Fruit fly (Drosophila melanogaster) whole organism, embryonic: ENCODE results near the gene Caf1-55.
A peak's percentile ranks its signal among the peaks of the same experiment; 100 is the strongest.

Experiments used
- Asciz ChIP-seq: fragments of 200-800 bp; sonication (Bioruptor generic); optimal IDR thresholded peaks from 2 replicates; lab custom pipeline; 2017; ENCODE audit warnings: missing biosample characterization, mild to moderate bottlenecking, missing genetic modification characterization, missing genetic modification reagents
- B-H2 ChIP-seq: fragments of 200-800 bp; sonication (Bioruptor generic); optimal IDR thresholded peaks from 2 replicates; lab custom pipeline; 2018; ENCODE audit warnings: missing biosample characterization, mild to moderate bottlenecking, missing genetic modification characterization
- Bgb ChIP-seq: fragments of 200-800 bp; sonication (Bioruptor generic); IDR thresholded peaks from 2 replicates; pipeline ENCODE4 v1.3.6; 2022; ENCODE audit warnings: missing biosample characterization, missing genetic modification characterization; ENCODE audit not compliant: partially characterized antibody
- CG11247 ChIP-seq: fragments of 200-800 bp; sonication (Bioruptor generic); IDR thresholded peaks from 2 replicates; pipeline ENCODE4 v1.3.6; 2022; ENCODE audit warnings: missing biosample characterization, missing genetic modification characterization
- CG12104 ChIP-seq: fragments of 200-800 bp; sonication (Bioruptor generic); optimal IDR thresholded peaks from 3 replicates; lab custom pipeline; 2016; ENCODE audit warnings: missing biosample characterization, missing genetic modification characterization
- CG12391 ChIP-seq: fragments of 200-800 bp; sonication (Bioruptor generic); optimal IDR thresholded peaks from 3 replicates; lab custom pipeline; 2018; ENCODE audit warnings: missing biosample characterization, mild to moderate bottlenecking, missing genetic modification characterization, moderate library complexity
- CG12659 ChIP-seq: fragments of 200-800 bp; sonication (Bioruptor generic); optimal IDR thresholded peaks from 3 replicates; lab custom pipeline; 2017; ENCODE audit warnings: mild to moderate bottlenecking, missing biosample characterization, missing genetic modification reagents, missing genetic modification characterization
- CG13287 ChIP-seq: fragments of 200-800 bp; sonication (Bioruptor generic); IDR thresholded peaks from 2 replicates; pipeline ENCODE4 v1.3.6; 2022; ENCODE audit warnings: missing biosample characterization, missing genetic modification characterization; ENCODE audit not compliant: partially characterized antibody
- CG13296 ChIP-seq: fragments of 200-800 bp; sonication (Bioruptor generic); optimal IDR thresholded peaks from 3 replicates; lab custom pipeline; 2018; ENCODE audit warnings: missing biosample characterization, mild to moderate bottlenecking, missing genetic modification characterization
- CG13775 ChIP-seq: fragments of 200-800 bp; sonication (Bioruptor generic); optimal IDR thresholded peaks from 3 replicates; lab custom pipeline; 2017; ENCODE audit warnings: missing biosample characterization, mild to moderate bottlenecking, missing genetic modification characterization
- CG18262 ChIP-seq: fragments of 200-800 bp; optimal IDR thresholded peaks from 3 replicates; lab custom pipeline; 2019; ENCODE audit warnings: missing biosample characterization, mild to moderate bottlenecking, missing genetic modification characterization, moderate library complexity
- CG18476 ChIP-seq: fragments of 200-800 bp; sonication (Bioruptor generic); optimal IDR thresholded peaks from 2 replicates; lab custom pipeline; 2016; ENCODE audit warnings: missing biosample characterization, mild to moderate bottlenecking, missing genetic modification characterization
- CG30020 ChIP-seq: fragments of 200-800 bp; optimal IDR thresholded peaks from 2 replicates; lab custom pipeline; 2019; ENCODE audit warnings: missing biosample characterization, mild to moderate bottlenecking, missing genetic modification characterization, moderate library complexity
- CG31441 ChIP-seq: fragments of 200-800 bp; sonication (Bioruptor generic); IDR thresholded peaks from 2 replicates; pipeline ENCODE4 v1.3.6; 2022; ENCODE audit warnings: missing biosample characterization, missing genetic modification characterization
- CG34224 ChIP-seq: fragments of 200-800 bp; sonication (Bioruptor generic); IDR thresholded peaks from 3 replicates; pipeline ENCODE4 v1.3.6; 2022; ENCODE audit warnings: missing biosample characterization, missing genetic modification characterization; ENCODE audit not compliant: partially characterized antibody
- CG8089 ChIP-seq: fragments of 200-800 bp; sonication (Bioruptor generic); optimal IDR thresholded peaks from 3 replicates; lab custom pipeline; 2016; ENCODE audit warnings: missing biosample characterization, missing genetic modification characterization
- CG8765 ChIP-seq: fragments of 200-800 bp; sonication (Bioruptor generic); IDR thresholded peaks from 2 replicates; pipeline ENCODE4 v1.3.6; 2022; ENCODE audit warnings: missing biosample characterization, missing genetic modification characterization
- CG9932 ChIP-seq: fragments of 200-800 bp; sonication (Bioruptor generic); IDR thresholded peaks from 2 replicates; pipeline ENCODE4 v1.3.6; 2022; ENCODE audit warnings: missing biosample characterization, missing genetic modification characterization
- E2f2 ChIP-seq: fragments of 200-800 bp; sonication (Bioruptor generic); IDR thresholded peaks from 2 replicates; pipeline ENCODE4 v1.3.6; 2022; ENCODE audit warnings: missing biosample characterization, missing genetic modification characterization
- Ets97D ChIP-seq: fragments of 200-800 bp; sonication (Bioruptor generic); optimal IDR thresholded peaks from 3 replicates; lab custom pipeline; 2016; ENCODE audit warnings: missing biosample characterization, missing genetic modification characterization
- Fer1 ChIP-seq: fragments of 200-800 bp; sonication (Bioruptor generic); optimal IDR thresholded peaks from 2 replicates; lab custom pipeline; 2017; ENCODE audit warnings: missing biosample characterization, mild to moderate bottlenecking, missing genetic modification characterization
- H15 ChIP-seq: fragments of 200-800 bp; sonication (Bioruptor generic); IDR thresholded peaks from 3 replicates; pipeline ENCODE4 v1.3.6; 2022; ENCODE audit warnings: missing biosample characterization, missing genetic modification characterization
- Hsf ChIP-seq: fragments of 200-800 bp; sonication (Bioruptor generic); optimal IDR thresholded peaks from 3 replicates; lab custom pipeline; 2016; ENCODE audit warnings: missing biosample characterization, missing genetic modification characterization
- Lhr ChIP-seq: fragments of 200-800 bp; sonication (Bioruptor generic); optimal IDR thresholded peaks from 3 replicates; lab custom pipeline; 2017; ENCODE audit warnings: mild to moderate bottlenecking, missing biosample characterization, missing genetic modification reagents, missing genetic modification characterization
- Lpt ChIP-seq: fragments of >200 bp; optimal IDR thresholded peaks from 2 replicates; lab custom pipeline; 2018; ENCODE audit warnings: missing biosample characterization, missing genetic modification characterization
- MESR4 ChIP-seq: fragments of 200-800 bp; sonication (Bioruptor generic); optimal IDR thresholded peaks from 2 replicates; lab custom pipeline; 2018; ENCODE audit warnings: missing biosample characterization, mild to moderate bottlenecking, missing genetic modification characterization, moderate library complexity
- MTF-1 ChIP-seq: fragments of 200-800 bp; sonication (Bioruptor generic); optimal IDR thresholded peaks from 2 replicates; lab custom pipeline; 2018; ENCODE audit warnings: missing biosample characterization, mild to moderate bottlenecking, missing genetic modification characterization, borderline replicate concordance
- Max ChIP-seq: fragments of 200-800 bp; sonication (Bioruptor generic); optimal IDR thresholded peaks from 2 replicates; lab custom pipeline; 2016; ENCODE audit warnings: missing biosample characterization, mild to moderate bottlenecking, missing genetic modification characterization
- Med ChIP-seq: fragments of 200-800 bp; sonication (Bioruptor generic); peaks from one replicate; lab custom pipeline; 2016; ENCODE audit warnings: missing biosample characterization, missing genetic modification characterization, mild to moderate bottlenecking, inconsistent platforms, moderate library complexity
- Myb ChIP-seq: fragments of 200-800 bp; sonication (Bioruptor generic); optimal IDR thresholded peaks from 2 replicates; lab custom pipeline; 2016; ENCODE audit warnings: missing biosample characterization, missing genetic modification characterization
- NfI ChIP-seq: fragments of 200-800 bp; sonication (Bioruptor generic); optimal IDR thresholded peaks from 3 replicates; lab custom pipeline; 2018; ENCODE audit warnings: missing biosample characterization, mild to moderate bottlenecking, missing genetic modification characterization, moderate library complexity
- Opbp ChIP-seq: fragments of 200-800 bp; sonication (Bioruptor generic); IDR thresholded peaks from 3 replicates; pipeline ENCODE4 v1.3.6; 2022; ENCODE audit warnings: missing biosample characterization, missing genetic modification characterization; ENCODE audit not compliant: partially characterized antibody
- Scr ChIP-seq: fragments of 200-800 bp; sonication (Bioruptor generic); IDR thresholded peaks from 2 replicates; pipeline ENCODE4 v1.3.6; 2022; ENCODE audit warnings: missing biosample characterization, missing genetic modification characterization; ENCODE audit not compliant: partially characterized antibody
- Sry-β ChIP-seq: fragments of 200-800 bp; sonication (Bioruptor generic); optimal IDR thresholded peaks from 2 replicates; lab custom pipeline; 2018; ENCODE audit warnings: missing biosample characterization, mild to moderate bottlenecking, missing genetic modification characterization, moderate library complexity
- YL-1 ChIP-seq: fragments of 200-800 bp; sonication (Bioruptor generic); optimal IDR thresholded peaks from 3 replicates; lab custom pipeline; 2017; ENCODE audit warnings: missing biosample characterization, mild to moderate bottlenecking, missing genetic modification characterization
- amos ChIP-seq: fragments of 200-800 bp; sonication (Bioruptor generic); IDR thresholded peaks from 2 replicates; pipeline ENCODE4 v1.3.6; 2022; ENCODE audit warnings: missing biosample characterization, missing genetic modification characterization; ENCODE audit not compliant: partially characterized antibody
- chinmo ChIP-seq: fragments of 200-800 bp; sonication (Bioruptor generic); IDR thresholded peaks from 4 replicates; pipeline ENCODE4 v1.3.6; 2022; ENCODE audit warnings: missing biosample characterization, missing genetic modification characterization; ENCODE audit not compliant: partially characterized antibody
- chm ChIP-seq: fragments of 200-800 bp; sonication (Bioruptor generic); IDR thresholded peaks from 2 replicates; pipeline ENCODE4 v1.3.6; 2022; ENCODE audit warnings: missing biosample characterization, missing genetic modification characterization
- crc ChIP-seq: fragments of 200-800 bp; sonication (Bioruptor generic); optimal IDR thresholded peaks from 2 replicates; lab custom pipeline; 2016; ENCODE audit warnings: missing biosample characterization, missing genetic modification characterization
- grn ChIP-seq: fragments of 200-800 bp; sonication (Bioruptor generic); optimal IDR thresholded peaks from 3 replicates; lab custom pipeline; 2017; ENCODE audit warnings: missing biosample characterization, missing genetic modification characterization
- gsb ChIP-seq: fragments of 200-800 bp; sonication (Bioruptor generic); IDR thresholded peaks from 2 replicates; pipeline ENCODE4 v1.3.6; 2022; ENCODE audit warnings: missing biosample characterization, missing genetic modification characterization
- lmd ChIP-seq: fragments of 200-800 bp; sonication (Bioruptor generic); IDR thresholded peaks from 2 replicates; pipeline ENCODE4 v1.3.6; 2022; ENCODE audit warnings: missing biosample characterization, missing genetic modification characterization
- phol ChIP-seq: fragments of 200-800 bp; sonication (Bioruptor generic); optimal IDR thresholded peaks from 3 replicates; lab custom pipeline; 2018; ENCODE audit warnings: missing biosample characterization, mild to moderate bottlenecking, missing genetic modification characterization, moderate library complexity
- pros ChIP-seq: fragments of 200-800 bp; sonication (Bioruptor generic); optimal IDR thresholded peaks from 3 replicates; lab custom pipeline; 2019; ENCODE audit warnings: missing biosample characterization, mild to moderate bottlenecking, missing genetic modification characterization, moderate library complexity
- sd ChIP-seq: fragments of 200-800 bp; sonication (Bioruptor generic); optimal IDR thresholded peaks from 3 replicates; lab custom pipeline; 2018; ENCODE audit warnings: missing biosample characterization, mild to moderate bottlenecking, missing genetic modification characterization, moderate library complexity
- tgo ChIP-seq: fragments of 200-800 bp; sonication (Bioruptor generic); IDR thresholded peaks from 3 replicates; pipeline ENCODE4 v1.3.6; 2022; ENCODE audit warnings: missing biosample characterization, missing genetic modification characterization
- trem ChIP-seq: fragments of 200-800 bp; optimal IDR thresholded peaks from 3 replicates; lab custom pipeline; 2019; ENCODE audit warnings: missing biosample characterization, mild to moderate bottlenecking, missing genetic modification characterization, moderate library complexity
- z ChIP-seq: fragments of 200-800 bp; sonication (Bioruptor generic); IDR thresholded peaks from 3 replicates; pipeline ENCODE4 v1.3.6; 2022; ENCODE audit warnings: missing biosample characterization, missing genetic modification characterization
- zen ChIP-seq: fragments of 200-800 bp; sonication (Bioruptor generic); optimal IDR thresholded peaks from 3 replicates; lab custom pipeline; 2018; ENCODE audit warnings: missing biosample characterization, mild to moderate bottlenecking, missing genetic modification characterization, moderate library complexity

Gene Caf1-55

dm6 chr3R:15213362-15213989 is 11.9 kb upstream of the Caf1-55 start, which contains the start of the genes CG6654 and CG4210 (continued):
- TF ChIP-seq trem (peak; percentile 59), CG18262 (tag; lab: Kevin White, UChicago) (peak; percentile 22), CG18476 (no peak), CG13775 (GFP tag; lab: Kevin White, UChicago) (peak; percentile 3), CG13287 (peak; percentile 83), grn (GFP tag; lab: Kevin White, UChicago) (peak; percentile 88), CG11247 (GFP tag; lab: Robert Waterston, UW) (no peak), CG12391 (peak; percentile 43), Sry-β (GFP tag; lab: Kevin White, UChicago) (peak; percentile 15), z (GFP tag; lab: Robert Waterston, UW) (no peak), Myb (GFP tag; lab: Kevin White, UChicago) (peak; percentile 3), amos (GFP tag; lab: Robert Waterston, UW) (peak; percentile 49), Max (GFP tag; lab: Kevin White, UChicago) (peak; percentile 14), pros (GFP tag; lab: Kevin White, UChicago) (no peak), E2f2 (GFP tag; lab: Robert Waterston, UW) (peak; percentile 92), CG12104 (GFP tag; lab: Kevin White, UChicago) (peak; percentile 23), CG9932 (peak; percentile 54), tgo (GFP tag; lab: Robert Waterston, UW) (no peak), Asciz (GFP tag; lab: Kevin White, UChicago) (peak; percentile 1), Lhr (GFP tag; lab: Kevin White, UChicago) (no peak), MESR4 (GFP tag; lab: Kevin White, UChicago) (peak; percentile 66), B-H2 (GFP tag; lab: Kevin White, UChicago) (peak; percentile 38), CG13296 (peak; percentile 5), sd (no peak), Fer1 (GFP tag; lab: Kevin White, UChicago) (peak; percentile 30), phol (tag; lab: Kevin White, UChicago) (peak; percentile 22), CG8765 (GFP tag; lab: Robert Waterston, UW) (no peak), CG12659 (peak; percentile 26), gsb (GFP tag; lab: Robert Waterston, UW) (no peak), zen (tag; lab: Kevin White, UChicago) (peak; percentile 36), Scr (GFP tag; lab: Robert Waterston, UW) (peak; percentile 68), Ets97D (GFP tag; lab: Kevin White, UChicago) (peak; percentile 44), CG34224 (peak; percentile 77), Opbp (GFP tag; lab: Robert Waterston, UW) (peak; percentile 53; the same call in 2 of the 3 replicates), Hsf (GFP tag; lab: Kevin White, UChicago) (peak; percentile 0), CG31441 (peak; percentile 64), chm (GFP tag; lab: Robert Waterston, UW) (0 out of 2 replicates have a peak, but pooled peaks have one; percentile 9), Lpt (GFP tag; lab: Kevin White, UChicago) (no peak), MTF-1 (GFP tag; lab: Kevin White, UChicago) (no peak), YL-1 (GFP tag; lab: Kevin White, UChicago) (peak; percentile 32), CG8089 (GFP tag; lab: Kevin White, UChicago) (no peak), Med (GFP tag; lab: Kevin White, UChicago) (peak; percentile 57), crc (no peak), NfI (GFP tag; lab: Kevin White, UChicago) (peak; percentile 3), lmd (GFP tag; lab: Robert Waterston, UW) (peak; percentile 31; the same call in 1 of the 2 replicates), Bgb (GFP tag; lab: Robert Waterston, UW) (peak; percentile 59), CG30020 (tag; lab: Kevin White, UChicago) (peak; percentile 47), H15 (GFP tag; lab: Robert Waterston, UW) (no peak), chinmo (GFP tag; lab: Robert Waterston, UW) (0 out of 4 replicates have a peak, but pooled peaks have one; percentile 17)
